Fruit fly (Drosophila melanogaster): ENCODE data around the gene Ir87a.

Ir87a gene

DNA sequence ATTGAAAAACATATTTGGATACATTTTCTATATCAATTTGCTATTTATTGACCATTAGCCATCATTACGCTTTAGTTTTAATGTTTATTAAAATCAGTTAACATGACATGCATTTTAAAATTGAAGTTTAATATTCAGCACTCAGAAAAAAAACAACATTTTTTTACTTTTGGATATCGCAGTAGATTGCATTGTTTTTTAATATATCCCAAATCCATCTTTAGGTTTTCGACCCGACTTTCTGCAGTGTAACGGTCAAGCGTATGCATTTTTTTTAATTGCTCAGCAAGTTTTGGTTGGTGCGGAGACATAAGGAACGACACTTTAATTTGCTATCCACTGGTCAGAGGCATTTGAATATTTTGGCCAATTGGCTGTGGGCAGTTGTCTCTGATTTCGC lies 7.4 kb upstream of the Ir87a start:
- no peak for TF ChIP-seq toe (GFP tag; optimal IDR thresholded peaks at IDR 0.05)
- TF ChIP-seq tj (GFP tag; optimal IDR thresholded peaks at IDR 0.05), result peak; percentile 26

DNA sequence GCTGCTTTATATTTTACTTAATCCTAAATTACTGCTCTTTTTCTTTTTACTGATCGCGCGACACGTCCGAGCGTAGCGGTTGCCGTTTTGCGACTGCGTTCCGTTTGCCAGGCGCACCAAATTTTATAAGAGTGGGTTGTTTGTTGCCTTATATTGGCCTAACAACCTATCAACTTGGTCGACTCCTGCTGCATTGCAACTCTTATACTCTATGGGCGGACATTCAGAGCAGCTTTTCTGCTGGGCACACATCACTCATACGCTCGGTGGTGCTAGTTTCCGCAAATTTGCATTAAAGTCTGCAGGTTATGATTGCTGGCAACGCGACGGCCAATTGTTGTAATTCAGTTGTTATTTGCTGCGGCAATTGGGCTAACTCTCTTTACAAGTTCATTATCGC lies 4.9 kb upstream of the Ir87a start, which contains the start of gene yellow-e:
Gene yellow-e (minus strand): TSS at position 101 of the 400 bp plus-strand sequence.
- TF ChIP-seq CG5204 (GFP tag; optimal IDR thresholded peaks at IDR 0.05) (no peak), CG7101 (tag; optimal IDR thresholded peaks at IDR 0.05) (no peak), CG14711 (tag; optimal IDR thresholded peaks at IDR 0.05) (no peak), CG1620 (GFP tag; optimal IDR thresholded peaks at IDR 0.05) (no peak), pad (GFP tag; optimal IDR thresholded peaks at IDR 0.05) (no peak)

DNA sequence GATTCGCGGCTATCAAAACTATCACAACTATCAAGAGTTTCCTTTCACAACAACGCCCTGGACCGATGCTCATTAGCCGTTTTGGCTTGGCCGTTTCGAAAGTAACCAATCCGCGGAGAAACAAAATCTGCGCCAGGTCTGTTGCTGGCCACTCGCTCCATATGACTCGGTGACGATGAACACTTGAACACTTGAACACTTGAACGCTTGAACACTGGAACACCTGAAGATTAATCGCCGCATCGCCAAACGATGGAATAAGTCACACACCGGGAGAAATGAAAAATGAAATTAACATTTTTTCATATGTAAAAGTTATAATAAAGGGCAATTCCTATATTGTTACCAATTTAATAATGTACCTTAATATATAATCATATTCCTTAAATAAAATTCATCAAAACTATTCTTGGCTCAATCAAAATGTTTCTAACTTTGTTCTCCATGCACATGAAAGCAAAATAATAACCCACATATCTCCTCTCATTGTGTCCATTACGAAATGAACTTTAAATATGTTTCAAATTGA lies 2.9 kb upstream of the Ir87a start:
- TF ChIP-seq CG12768 (GFP tag; optimal IDR thresholded peaks at IDR 0.05), result no peak
- TF ChIP-seq CG33017 (tag; optimal IDR thresholded peaks at IDR 0.05), result no peak
- no peak for TF ChIP-seq kay (GFP tag; ENCODE audit: borderline replicate concordance)
- TF ChIP-seq CG11617 (GFP tag; optimal IDR thresholded peaks at IDR 0.05), result no peak
- TF ChIP-seq CG5204 (GFP tag; optimal IDR thresholded peaks at IDR 0.05), result no peak
- no peak for TF ChIP-seq ovo (GFP tag; optimal IDR thresholded peaks at IDR 0.05)

DNA sequence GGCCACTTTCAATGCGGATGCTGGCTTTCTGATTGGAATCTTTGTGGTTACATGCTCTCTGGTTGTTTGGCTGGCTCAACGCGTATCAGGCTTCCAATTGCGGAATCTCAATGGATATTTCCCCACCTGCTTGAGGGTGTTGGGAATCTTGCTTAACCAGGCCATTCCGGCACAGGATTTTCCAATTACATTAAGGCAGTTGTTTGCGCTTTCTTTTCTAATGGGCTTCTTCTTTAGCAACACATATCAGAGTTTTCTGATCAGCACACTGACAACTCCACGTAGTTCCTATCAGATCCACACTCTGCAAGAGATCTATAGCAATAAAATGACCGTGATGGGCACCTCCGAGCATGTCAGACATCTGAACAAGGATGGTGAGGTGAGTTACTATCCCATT lies 2.1 kb downstream of the Ir87a start:
- TF ChIP-seq ovo (GFP tag; optimal IDR thresholded peaks at IDR 0.05) (no peak), CG7045 (GFP tag; optimal IDR thresholded peaks at IDR 0.05) (no peak), Clk (GFP tag; optimal IDR thresholded peaks at IDR 0.05) (no peak), pad (GFP tag; optimal IDR thresholded peaks at IDR 0.05) (no peak), CG11617 (GFP tag; optimal IDR thresholded peaks at IDR 0.05) (no peak), Mnt (GFP tag; optimal IDR thresholded peaks at IDR 0.05) (no peak), cnc (optimal IDR thresholded peaks at IDR 0.05) (no peak), bab1 (GFP tag; optimal IDR thresholded peaks at IDR 0.05) (no peak), CG5204 (GFP tag; optimal IDR thresholded peaks at IDR 0.05) (no peak), CG7101 (tag; optimal IDR thresholded peaks at IDR 0.05) (no peak), cic (GFP tag; optimal IDR thresholded peaks at IDR 0.05) (no peak), toe (GFP tag; optimal IDR thresholded peaks at IDR 0.05) (no peak), Crg-1 (GFP tag; optimal IDR thresholded peaks at IDR 0.05) (no peak)

DNA sequence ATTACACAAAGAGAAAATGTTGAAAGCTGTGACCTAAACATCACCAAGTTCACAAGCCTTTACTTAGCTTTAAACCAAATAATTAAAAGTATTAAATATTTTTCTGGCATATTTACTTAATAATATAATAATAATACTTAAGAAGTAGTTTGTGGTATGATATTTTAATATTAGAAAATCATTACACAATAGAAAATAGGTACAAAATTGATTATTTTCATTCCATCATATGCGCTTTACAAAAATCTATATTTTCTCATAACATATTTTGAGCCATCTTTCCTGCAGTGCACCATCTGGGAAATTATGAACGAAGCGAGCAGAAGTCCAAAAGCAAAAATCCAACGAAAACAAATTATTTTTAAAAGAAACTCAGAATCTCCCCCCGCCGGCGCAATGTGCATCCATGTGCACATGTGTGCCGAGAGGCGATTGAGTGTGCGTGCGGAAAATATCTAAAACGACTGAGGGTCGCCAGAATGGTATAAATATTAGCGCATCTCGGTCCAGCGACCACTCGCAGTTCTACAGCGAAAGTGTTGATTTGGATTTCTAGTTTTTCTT lies 5.5 kb downstream of the Ir87a start, which contains the start of gene Act87E:
Gene Act87E (plus strand): TSS at position 514 of the 564 bp plus-strand sequence.
- TF ChIP-seq cic (GFP tag; optimal IDR thresholded peaks at IDR 0.05) (no peak), kay (GFP tag; ENCODE audit: borderline replicate concordance) (no peak), bab1 (GFP tag; optimal IDR thresholded peaks at IDR 0.05) (no peak), CG7101 (tag; optimal IDR thresholded peaks at IDR 0.05) (no peak), CG11617 (GFP tag; optimal IDR thresholded peaks at IDR 0.05) (no peak), cnc (optimal IDR thresholded peaks at IDR 0.05) (no peak), CG7045 (GFP tag; optimal IDR thresholded peaks at IDR 0.05) (no peak), CG1620 (GFP tag; optimal IDR thresholded peaks at IDR 0.05) (no peak)

DNA sequence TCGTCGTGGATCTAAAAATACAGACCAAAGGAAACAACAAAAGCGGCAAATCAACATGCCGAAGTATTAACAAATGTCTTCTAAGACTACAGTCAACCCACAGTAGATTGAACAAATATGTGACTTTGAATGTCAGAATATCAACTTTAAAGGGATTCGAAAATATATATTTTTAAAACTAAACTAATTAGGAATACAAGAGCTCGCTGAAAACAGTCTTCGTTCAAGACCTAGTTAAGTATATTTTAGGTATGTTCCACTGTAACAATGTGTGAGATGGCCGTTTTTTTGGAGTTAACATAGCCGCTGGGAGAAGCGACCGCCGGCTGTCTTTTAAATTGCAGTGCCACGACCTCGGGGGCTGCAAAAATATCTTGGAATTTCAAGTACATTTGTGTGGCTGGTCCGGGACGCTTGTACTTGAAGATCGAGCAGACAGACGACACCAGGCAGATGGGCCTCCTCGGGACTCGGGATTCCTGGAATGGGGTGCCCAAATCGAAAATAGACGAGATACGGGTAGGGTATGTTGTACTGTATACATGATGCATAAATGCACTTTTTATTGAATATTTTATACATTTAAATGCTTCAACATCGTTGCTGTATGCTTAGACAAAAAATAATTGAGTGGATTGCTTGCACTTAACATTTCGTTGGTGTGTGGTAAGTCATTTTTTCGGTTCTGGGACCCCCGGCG lies 8.4 kb downstream of the Ir87a start:
- TF ChIP-seq CG7101 (tag; optimal IDR thresholded peaks at IDR 0.05), result no peak
- peak; percentile 11 for TF ChIP-seq bab1 (GFP tag; optimal IDR thresholded peaks at IDR 0.05)
- no peak for TF ChIP-seq Hr96 (GFP tag; optimal IDR thresholded peaks at IDR 0.05)
- TF ChIP-seq CG33017 (tag; optimal IDR thresholded peaks at IDR 0.05), result no peak
- TF ChIP-seq Clk (GFP tag; optimal IDR thresholded peaks at IDR 0.05), result no peak

DNA sequence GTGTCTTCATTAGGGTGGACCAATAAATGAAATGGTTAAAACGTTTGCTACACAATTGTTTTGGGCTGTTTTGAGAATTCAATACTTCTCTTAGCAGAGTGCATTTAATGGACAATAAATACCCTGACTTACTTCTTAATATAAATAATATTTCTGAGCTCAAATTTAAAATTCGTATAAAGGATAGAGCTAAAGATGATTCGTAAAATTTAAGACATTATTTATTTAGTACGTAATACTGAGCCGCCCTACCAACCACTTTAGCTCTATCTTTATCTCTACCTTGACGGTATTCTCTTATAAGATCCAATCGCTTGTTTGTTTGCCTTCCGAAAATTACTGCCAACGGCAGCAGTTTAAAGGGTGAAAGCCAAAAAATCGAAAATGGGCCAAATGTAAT lies 13.5 kb downstream of the Ir87a start:
- TF ChIP-seq tj (GFP tag; optimal IDR thresholded peaks at IDR 0.05), result peak; percentile 53
- TF ChIP-seq cnc (optimal IDR thresholded peaks at IDR 0.05), result no peak
- TF ChIP-seq CG14711 (tag; optimal IDR thresholded peaks at IDR 0.05), result peak; percentile 57
- TF ChIP-seq ovo (GFP tag; optimal IDR thresholded peaks at IDR 0.05), result no peak
- peak; percentile 47 for TF ChIP-seq Crg-1 (GFP tag; optimal IDR thresholded peaks at IDR 0.05)
- peak; percentile 36 for TF ChIP-seq toe (GFP tag; optimal IDR thresholded peaks at IDR 0.05)
- TF ChIP-seq CG7101 (tag; optimal IDR thresholded peaks at IDR 0.05), result peak; percentile 66
- no peak for TF ChIP-seq Clk (GFP tag; optimal IDR thresholded peaks at IDR 0.05)
- TF ChIP-seq CG33017 (tag; optimal IDR thresholded peaks at IDR 0.05), result peak; percentile 72
- peak; percentile 28 for TF ChIP-seq Mnt (GFP tag; optimal IDR thresholded peaks at IDR 0.05)
- TF ChIP-seq CG12768 (GFP tag; optimal IDR thresholded peaks at IDR 0.05), result no peak
- TF ChIP-seq cic (GFP tag; optimal IDR thresholded peaks at IDR 0.05), result no peak
- TF ChIP-seq Hr96 (GFP tag; optimal IDR thresholded peaks at IDR 0.05), result no peak
- no peak for TF ChIP-seq CG7045 (GFP tag; optimal IDR thresholded peaks at IDR 0.05)
- peak; percentile 64 for TF ChIP-seq CG1620 (GFP tag; optimal IDR thresholded peaks at IDR 0.05)
- peak; percentile 66 for TF ChIP-seq CG11617 (GFP tag; optimal IDR thresholded peaks at IDR 0.05)
- no peak for TF ChIP-seq pad (GFP tag; optimal IDR thresholded peaks at IDR 0.05)
- peak; percentile 93 for TF ChIP-seq bab1 (GFP tag; optimal IDR thresholded peaks at IDR 0.05)
- TF ChIP-seq kay (GFP tag; ENCODE audit: borderline replicate concordance), result peak; percentile 49
- TF ChIP-seq CG5204 (GFP tag; optimal IDR thresholded peaks at IDR 0.05), result peak; percentile 64
